Worm (Caenorhabditis elegans): ENCODE measurements around the gene Y54G2A.32.

Gene Y54G2A.32

ce11 chrIV:2820408-2820807 lies 16.7 kb downstream of the Y54G2A.32 start, which contains the start of gene Y54G2A.37:
Gene Y54G2A.37, plus strand, starts transcription at chrIV:2820708.
- TF ChIP-seq aha-1 (tag) (no peak), spr-1 (tag; optimal IDR thresholded peaks at IDR 0.05) (no peak), mxl-2 (GFP tag; conservative IDR thresholded peaks at IDR 0.05) (no peak), ceh-28 (tag; optimal IDR thresholded peaks at IDR 0.05) (no peak), snpc-4 (tag; optimal IDR thresholded peaks at IDR 0.05) (no peak), mes-2 (tag; optimal IDR thresholded peaks at IDR 0.05; ENCODE audit: poor library complexity, severe bottlenecking) (no peak), snpc-1.2 (GFP tag; IDR thresholded peaks at IDR 0.05) (no peak)

DNA sequence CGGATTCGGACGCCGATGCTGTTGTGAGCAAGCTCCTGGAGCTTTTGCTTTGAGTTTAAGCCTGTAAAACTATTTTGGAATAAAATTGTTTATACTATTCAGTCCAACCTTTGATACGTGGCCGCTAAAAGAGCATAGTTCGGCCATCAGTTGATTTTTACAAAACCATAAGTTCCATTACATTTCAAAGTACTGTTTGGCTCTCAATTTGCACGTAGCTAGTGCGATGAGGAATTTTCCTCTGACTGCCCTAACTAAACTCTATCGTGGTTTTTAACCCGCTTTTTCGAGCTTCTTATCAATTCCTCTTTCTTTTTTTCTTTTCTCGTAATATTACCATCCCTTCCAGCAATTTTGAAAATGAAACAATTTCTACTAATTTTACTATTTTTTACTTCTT lies 19.7 kb downstream of the Y54G2A.32 start, which contains the start of gene clec-80:
Gene clec-80, plus strand, starts transcription at position 301 of the 400 bp plus-strand sequence.
- TF ChIP-seq lin-38 (GFP tag; IDR thresholded peaks at IDR 0.05) (no peak), pqm-1 (tag; optimal IDR thresholded peaks at IDR 0.05) (peak; percentile 43)

- TF ChIP-seq ctbp-1 (GFP tag; IDR thresholded peaks at IDR 0.05) (no peak), zfp-2 (tag; optimal IDR thresholded peaks at IDR 0.05) (no peak), nhr-237 (tag; optimal IDR thresholded peaks at IDR 0.05) (no peak), zfp-3 (GFP tag; conservative IDR thresholded peaks at IDR 0.05) (no peak), snpc-4 (tag; optimal IDR thresholded peaks at IDR 0.05) (peak; percentile 72), nhr-76 (tag; optimal IDR thresholded peaks at IDR 0.05) (no peak), dmd-8 (GFP tag; IDR thresholded peaks at IDR 0.05) (no peak), ceh-28 (tag; optimal IDR thresholded peaks at IDR 0.05) (peak; percentile 20), sdz-12 (GFP tag; optimal IDR thresholded peaks at IDR 0.05) (peak; percentile 56)
These were observed 21.8 kb downstream of the Y54G2A.32 start for ce11 chrIV:2825460-2826103.

- no peak for TF ChIP-seq daf-16 (GFP tag; optimal IDR thresholded peaks at IDR 0.05)
- TF ChIP-seq daf-16 (tag; optimal IDR thresholded peaks at IDR 0.05): peak; percentile 5
- TF ChIP-seq lir-3 (tag; optimal IDR thresholded peaks at IDR 0.05): no peak
- TF ChIP-seq nhr-28 (tag; optimal IDR thresholded peaks at IDR 0.05): peak; percentile 5
- peak; percentile 84 for TF ChIP-seq aha-1 (tag)
- TF ChIP-seq pqm-1 (tag; optimal IDR thresholded peaks at IDR 0.05): peak; percentile 70
These were observed 22.6 kb downstream of the Y54G2A.32 start for ce11 chrIV:2826335-2826734.

DNA sequence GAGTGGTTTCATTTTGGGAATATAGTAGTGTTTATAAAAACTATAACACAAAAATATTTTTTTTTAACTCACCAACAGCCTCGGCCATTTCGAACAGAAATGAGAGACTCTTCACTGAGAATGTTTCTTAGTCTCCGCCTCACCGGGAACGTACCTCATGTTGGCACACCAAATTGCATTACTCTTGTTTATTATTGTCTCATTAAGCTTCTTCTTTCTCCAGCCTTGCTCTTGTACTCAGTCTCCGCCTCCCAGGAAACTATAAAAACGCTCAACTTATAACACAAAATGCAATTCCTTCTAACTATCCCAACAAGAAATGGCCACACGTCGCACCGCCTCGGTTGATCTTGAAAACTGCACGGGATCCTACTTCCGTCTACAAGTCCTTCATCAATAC lies 28.8 kb downstream of the Y54G2A.32 start, which contains the start of the genes Y54G2A.48 and pudl-1:
Gene Y54G2A.48, minus strand, starts transcription at position 101 of the 400 bp plus-strand sequence.
Gene pudl-1, plus strand, starts transcription at position 320 of the 400 bp plus-strand sequence.
- TF ChIP-seq lir-3 (tag; optimal IDR thresholded peaks at IDR 0.05) (no peak), ztf-7 (tag; optimal IDR thresholded peaks at IDR 0.05) (no peak), ces-1 (GFP tag; optimal IDR thresholded peaks at IDR 0.05) (no peak), mep-1 (tag; optimal IDR thresholded peaks at IDR 0.05) (no peak), ZK546.5 (tag; optimal IDR thresholded peaks at IDR 0.05) (no peak), nhr-102 (tag; optimal IDR thresholded peaks at IDR 0.05) (no peak), madf-5 (GFP tag; IDR thresholded peaks at IDR 0.05) (no peak), nhr-10 (tag; optimal IDR thresholded peaks at IDR 0.05) (no peak), lin-13 (GFP tag; optimal IDR thresholded peaks at IDR 0.05) (no peak), madf-9 (GFP tag; conservative IDR thresholded peaks at IDR 0.05) (no peak)

- TF ChIP-seq egl-43 (GFP tag; IDR thresholded peaks at IDR 0.05) (no peak), hif-1 (tag; optimal IDR thresholded peaks at IDR 0.05) (no peak), F10B5.3 (tag; optimal IDR thresholded peaks at IDR 0.05) (no peak), daf-19 (GFP tag; conservative IDR thresholded peaks at IDR 0.05) (no peak), unc-39 (tag; optimal IDR thresholded peaks at IDR 0.05) (no peak), rbr-2 (tag; optimal IDR thresholded peaks at IDR 0.05) (no peak), ceh-82 (tag; optimal IDR thresholded peaks at IDR 0.05) (no peak), lim-7 (GFP tag; IDR thresholded peaks at IDR 0.05) (no peak)
These were observed 30.8 kb downstream of the Y54G2A.32 start, which contains the start of gene pudl-2 for ce11 chrIV:2834516-2834915. Gene pudl-2, plus strand, starts transcription at chrIV:2834816.
